Worm (Caenorhabditis elegans) whole organism, L1 larva: ENCODE results near the gene T25E12.16.

ENCODE experiments used
- C16A3.4 ChIP-seq: fragments of 150-350 bp; optimal IDR thresholded peaks from 2 replicates; lab custom pipeline; 2014; ENCODE audit warnings: missing biosample characterization, missing genetic modification characterization
- F16B12.6 ChIP-seq: fragments of 150-350 bp; optimal IDR thresholded peaks from 2 replicates; lab custom pipeline; 2014; ENCODE audit warnings: missing biosample characterization, missing genetic modification characterization
- Y116A8C.19 ChIP-seq: sonication (generic microtip); optimal IDR thresholded peaks from 2 replicates; lab custom pipeline; 2016; ENCODE audit warnings: missing compliant biosample characterization, missing genetic modification characterization, borderline replicate concordance
- aly-2 ChIP-seq: fragments of 150-350 bp; optimal IDR thresholded peaks from 2 replicates; lab custom pipeline; 2014; ENCODE audit warnings: missing biosample characterization, missing genetic modification characterization
- blmp-1 ChIP-seq: fragments of 150-350 bp; optimal IDR thresholded peaks from 2 replicates; lab custom pipeline; 2014; ENCODE audit warnings: missing biosample characterization, missing genetic modification characterization
- ceh-82 ChIP-seq, 3 experiments: fragments of 150-350 bp in 1 of 3; sonication (generic microtip) in 2 of 3; optimal IDR thresholded peaks; 2 replicates each; lab custom pipeline; 2014 to 2017; ENCODE audit warnings: missing biosample characterization in 3 of 3, missing genetic modification characterization in 3 of 3
- ceh-90 ChIP-seq: sonication (generic microtip); optimal IDR thresholded peaks from 2 replicates; lab custom pipeline; 2016; ENCODE audit warnings: missing genetic modification characterization, missing compliant biosample characterization
- ces-1 ChIP-seq: fragments of 150-350 bp; optimal IDR thresholded peaks from 2 replicates; lab custom pipeline; 2014; ENCODE audit warnings: missing biosample characterization, missing genetic modification reagents, missing genetic modification characterization
- efl-3 ChIP-seq: fragments of 200-800 bp; sonication (Bioruptor generic); optimal IDR thresholded peaks from 2 replicates; lab custom pipeline; 2018; ENCODE audit warnings: mild to moderate bottlenecking, missing genetic modification characterization, missing compliant biosample characterization
- egl-13 ChIP-seq: sonication (generic microtip); optimal IDR thresholded peaks from 2 replicates; lab custom pipeline; 2016; ENCODE audit warnings: missing genotype, missing genetic modification reagents, missing genetic modification characterization, missing compliant biosample characterization
- egl-27 ChIP-seq, 2 experiments: fragments of 150-350 bp in 1 of 2; sonication (generic microtip); optimal IDR thresholded peaks; 3 replicates each; lab custom pipeline; 2017 to 2018; ENCODE audit warnings: missing biosample characterization in 2 of 2, missing genetic modification characterization in 2 of 2, missing genetic modification reagents in 2 of 2
- elt-2 ChIP-seq: sonication (generic microtip); optimal IDR thresholded peaks from 2 replicates; lab custom pipeline; 2016; ENCODE audit warnings: missing genetic modification characterization, mild to moderate bottlenecking, inconsistent platforms, missing compliant biosample characterization, missing genetic modification reagents
- fkh-10 ChIP-seq: sonication (generic microtip); optimal IDR thresholded peaks from 2 replicates; lab custom pipeline; 2017; ENCODE audit warnings: missing biosample characterization, missing genetic modification reagents, missing genetic modification characterization
- fkh-4 ChIP-seq: sonication (generic microtip); optimal IDR thresholded peaks from 2 replicates; lab custom pipeline; 2016; ENCODE audit warnings: missing compliant biosample characterization, missing genetic modification characterization, borderline replicate concordance
- fkh-8 ChIP-seq: sonication (generic microtip); optimal IDR thresholded peaks from 2 replicates; lab custom pipeline; 2016; ENCODE audit warnings: mild to moderate bottlenecking, missing genetic modification characterization, missing compliant biosample characterization
- fos-1 ChIP-seq: fragments of 150-350 bp; optimal IDR thresholded peaks from 2 replicates; lab custom pipeline; 2014; ENCODE audit warnings: missing biosample characterization, missing genetic modification characterization
- grh-1 ChIP-seq: fragments of 200-800 bp; sonication (Bioruptor generic); IDR thresholded peaks from 2 replicates; pipeline ENCODE4 v1.3.6; 2022; ENCODE audit warnings: missing genetic modification reagents, missing genetic modification characterization, missing compliant biosample characterization
- jun-1 ChIP-seq: fragments of 150-350 bp; optimal IDR thresholded peaks from 2 replicates; lab custom pipeline; 2014; ENCODE audit warnings: missing biosample characterization, missing genetic modification reagents, missing genetic modification characterization
- lin-14 ChIP-seq: fragments of 200-800 bp; sonication (Bioruptor generic); optimal IDR thresholded peaks from 2 replicates; lab custom pipeline; 2018; ENCODE audit warnings: mild to moderate bottlenecking, missing genetic modification characterization, moderate library complexity, missing compliant biosample characterization
- lin-15B ChIP-seq: fragments of 150-350 bp; sonication (generic microtip); optimal IDR thresholded peaks from 3 replicates; lab custom pipeline; 2014; ENCODE audit warnings: missing biosample characterization, missing genetic modification characterization
- lin-35 ChIP-seq, 2 experiments: fragments of 150-350 bp; optimal IDR thresholded peaks; 2 replicates each; lab custom pipeline; 2014; ENCODE audit warnings: missing biosample characterization in 2 of 2, missing genetic modification characterization in 2 of 2, missing genetic modification reagents in 2 of 2
- nhr-11 ChIP-seq: fragments of 150-350 bp; optimal IDR thresholded peaks from 2 replicates; lab custom pipeline; 2014; ENCODE audit warnings: missing biosample characterization, missing genetic modification characterization
- nhr-19 ChIP-seq: fragments of 200-800 bp; sonication (Bioruptor generic); conservative IDR thresholded peaks from 2 replicates; pipeline ENCODE4 v1.3.6; 2022; ENCODE audit warnings: missing genetic modification characterization, missing compliant biosample characterization
- nhr-20 ChIP-seq: sonication (generic microtip); optimal IDR thresholded peaks from 2 replicates; lab custom pipeline; 2016; ENCODE audit warnings: mild to moderate bottlenecking, missing genetic modification characterization, missing compliant biosample characterization
- nhr-237 ChIP-seq: fragments of 150-350 bp; optimal IDR thresholded peaks from 2 replicates; lab custom pipeline; 2014; ENCODE audit warnings: missing biosample characterization, missing genetic modification characterization
- nhr-47 ChIP-seq: sonication (generic microtip); optimal IDR thresholded peaks from 2 replicates; lab custom pipeline; 2016; ENCODE audit warnings: mild to moderate bottlenecking, missing genetic modification characterization, moderate library complexity, missing compliant biosample characterization
- nhr-71 ChIP-seq: sonication (generic microtip); optimal IDR thresholded peaks from 2 replicates; lab custom pipeline; 2016; ENCODE audit warnings: mild to moderate bottlenecking, missing genetic modification characterization, moderate library complexity, missing compliant biosample characterization
- nhr-85 ChIP-seq: sonication (generic microtip); peaks from one replicate; lab custom pipeline; 2016; ENCODE audit warnings: missing genetic modification characterization, inconsistent platforms, missing compliant biosample characterization
- pax-3 ChIP-seq: fragments of 200-800 bp; sonication (Bioruptor generic); optimal IDR thresholded peaks from 2 replicates; lab custom pipeline; 2018; ENCODE audit warnings: mild to moderate bottlenecking, missing genetic modification characterization, moderate library complexity, missing compliant biosample characterization
- skn-1 ChIP-seq: fragments of 150-350 bp; optimal IDR thresholded peaks from 2 replicates; lab custom pipeline; 2014; ENCODE audit warnings: missing biosample characterization, missing genetic modification characterization
- sptf-1 ChIP-seq: fragments of 150-350 bp; optimal IDR thresholded peaks from 2 replicates; lab custom pipeline; 2014; ENCODE audit warnings: missing biosample characterization, missing genetic modification characterization
- tlp-1 ChIP-seq: fragments of 150-350 bp; optimal IDR thresholded peaks from 2 replicates; lab custom pipeline; 2014; ENCODE audit warnings: missing biosample characterization, missing genetic modification characterization
- vab-15 ChIP-seq: sonication (generic microtip); optimal IDR thresholded peaks from 2 replicates; lab custom pipeline; 2017; ENCODE audit warnings: missing genotype, mild to moderate bottlenecking, missing genetic modification characterization, missing compliant biosample characterization
- xbp-1 ChIP-seq: sonication (generic microtip); optimal IDR thresholded peaks from 2 replicates; lab custom pipeline; 2016; ENCODE audit warnings: missing genetic modification characterization, missing compliant biosample characterization
- zag-1 ChIP-seq: fragments of 150-350 bp; optimal IDR thresholded peaks from 2 replicates; lab custom pipeline; 2014; ENCODE audit warnings: missing biosample characterization, missing genetic modification characterization
- zip-4 ChIP-seq: fragments of 200-800 bp; sonication (Bioruptor generic); optimal IDR thresholded peaks from 2 replicates; lab custom pipeline; 2018; ENCODE audit warnings: mild to moderate bottlenecking, missing genetic modification characterization, moderate library complexity, missing compliant biosample characterization

Gene T25E12.16

DNA sequence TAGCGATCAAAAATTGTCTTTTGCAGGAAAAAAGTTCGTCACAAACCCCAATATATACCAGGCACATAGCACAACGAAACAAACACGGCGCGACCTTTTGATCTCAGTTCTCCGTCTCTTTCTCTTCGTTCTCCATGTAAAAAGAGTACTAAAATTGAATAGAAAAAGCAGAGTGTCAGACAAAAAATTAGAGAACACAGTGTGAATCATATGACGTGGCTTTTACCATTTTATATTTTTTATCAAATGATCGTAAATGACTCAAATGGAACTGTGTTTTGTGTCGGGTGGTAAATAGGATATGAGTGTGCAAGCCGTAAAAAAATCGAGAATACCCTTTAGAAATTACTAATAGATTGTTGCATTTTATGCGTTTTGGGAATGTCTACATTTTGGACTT, 7.6 kb downstream of the T25E12.16 start:
- TF ChIP-seq efl-3 (GFP tag; lab: Kevin White, UChicago) = no peak
- TF ChIP-seq C16A3.4 = no peak
- TF ChIP-seq jun-1 = peak; percentile 23
- no peak for TF ChIP-seq nhr-19 (GFP tag; lab: Robert Waterston, UW)
- TF ChIP-seq nhr-11 = no peak
- TF ChIP-seq skn-1 (tag; lab: Kevin White, UChicago) = no peak
- TF ChIP-seq egl-13 (tag; lab: Kevin White, UChicago) = no peak
- TF ChIP-seq nhr-20 = peak; percentile 58
- peak; percentile 65 for TF ChIP-seq elt-2 (tag; lab: Kevin White, UChicago)
- TF ChIP-seq pax-3 (tag; lab: Kevin White, UChicago) = no peak
- TF ChIP-seq xbp-1 (tag; lab: Kevin White, UChicago) = no peak
- TF ChIP-seq ceh-82 (tag; optimal IDR thresholded peaks at IDR 0.05; lab: Kevin White, UChicago) = peak in 1 of 3 experiments; percentile 31
- peak; percentile 45 for TF ChIP-seq nhr-71 (tag; lab: Kevin White, UChicago)
- no peak for TF ChIP-seq Y116A8C.19 (tag; lab: Kevin White, UChicago)
- TF ChIP-seq nhr-85 (tag; lab: Kevin White, UChicago) = peak; percentile 22
- TF ChIP-seq lin-35 (GFP tag; optimal IDR thresholded peaks at IDR 0.05; lab: Kevin White, UChicago) = peak in 1 of 2 experiments; percentile 39

DNA sequence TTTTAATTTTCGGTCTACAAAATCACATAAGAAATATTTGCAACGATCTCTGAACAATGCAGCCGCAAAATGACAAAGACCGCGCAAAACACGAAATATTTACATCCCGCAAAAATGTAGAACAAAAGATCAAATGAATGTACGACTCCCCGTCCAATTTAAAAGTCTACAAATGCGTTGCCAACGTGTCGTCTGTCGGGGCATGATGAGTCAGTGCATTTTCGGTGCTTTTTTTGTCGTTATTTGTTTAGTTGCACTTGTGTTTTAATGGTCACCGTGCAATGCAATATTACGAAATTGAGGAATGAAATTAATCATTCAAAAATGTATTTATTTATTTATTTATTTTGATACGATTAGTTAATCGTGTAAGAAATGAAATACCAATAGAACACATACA, 9.0 kb downstream of the T25E12.16 start:
- TF ChIP-seq lin-14 (GFP tag; lab: Kevin White, UChicago) (no peak), lin-15B (tag; lab: Kevin White, UChicago) (no peak), egl-27 (tag; optimal IDR thresholded peaks at IDR 0.05; lab: Kevin White, UChicago) (peak in 1 of 2 experiments; percentile 17), nhr-20 (peak; percentile 25), grh-1 (GFP tag; lab: Robert Waterston, UW) (no peak), F16B12.6 (no peak), nhr-237 (tag; lab: Kevin White, UChicago) (no peak), skn-1 (tag; lab: Kevin White, UChicago) (peak; percentile 8), Y116A8C.19 (tag; lab: Kevin White, UChicago) (no peak), tlp-1 (no peak)

DNA sequence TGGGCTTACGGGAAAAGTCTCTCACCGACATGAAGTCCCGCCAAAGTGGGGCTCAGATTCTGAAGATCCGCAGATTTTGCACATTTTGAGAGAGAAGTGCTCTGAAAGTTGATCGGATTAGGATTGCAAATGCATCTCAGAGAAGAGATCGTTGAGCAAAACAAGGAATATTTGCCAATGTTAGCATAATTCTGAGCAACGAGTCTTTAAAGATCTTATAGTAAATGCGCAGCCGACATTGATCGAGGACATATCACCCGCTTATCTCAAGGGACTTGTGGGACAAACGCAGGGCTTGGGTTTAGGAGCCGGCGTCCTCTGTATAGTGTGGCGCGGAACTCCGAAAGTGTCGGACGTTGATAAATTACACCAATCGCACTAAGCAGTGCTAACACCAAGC, 9.8 kb downstream of the T25E12.16 start, which contains the start of gene nhr-112:
TSS of gene nhr-112 (minus strand) at position 101 of the 400 bp plus-strand sequence.
- TF ChIP-seq zag-1 (tag; lab: Kevin White, UChicago) (no peak), ceh-90 (tag; lab: Kevin White, UChicago) (no peak), fkh-4 (no peak), F16B12.6 (no peak), zip-4 (no peak)

DNA sequence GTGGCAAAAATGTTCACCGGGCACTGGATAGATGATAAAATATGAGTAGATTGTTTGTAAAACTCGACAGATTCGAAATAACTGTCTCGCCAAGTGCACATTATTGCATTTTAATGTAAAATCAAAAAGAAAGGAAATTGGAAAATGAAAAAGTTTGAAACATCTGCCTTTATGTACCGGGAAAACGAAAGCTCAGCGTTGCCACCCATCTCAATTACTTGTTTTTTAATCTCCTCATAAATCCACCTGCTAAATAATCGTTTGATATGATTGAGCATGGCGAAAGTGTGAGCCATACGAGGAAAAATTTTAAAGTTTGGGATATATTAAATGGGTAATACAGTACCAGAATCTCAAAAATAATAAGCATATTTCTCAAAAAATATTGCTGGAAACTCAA, 17.0 kb downstream of the T25E12.16 start, which contains the start of gene srh-137:
TSS of gene srh-137 (minus strand) at position 101 of the 400 bp plus-strand sequence.
- no peak for TF ChIP-seq vab-15 (tag; lab: Kevin White, UChicago)
- TF ChIP-seq nhr-85 (tag; lab: Kevin White, UChicago) = no peak

DNA sequence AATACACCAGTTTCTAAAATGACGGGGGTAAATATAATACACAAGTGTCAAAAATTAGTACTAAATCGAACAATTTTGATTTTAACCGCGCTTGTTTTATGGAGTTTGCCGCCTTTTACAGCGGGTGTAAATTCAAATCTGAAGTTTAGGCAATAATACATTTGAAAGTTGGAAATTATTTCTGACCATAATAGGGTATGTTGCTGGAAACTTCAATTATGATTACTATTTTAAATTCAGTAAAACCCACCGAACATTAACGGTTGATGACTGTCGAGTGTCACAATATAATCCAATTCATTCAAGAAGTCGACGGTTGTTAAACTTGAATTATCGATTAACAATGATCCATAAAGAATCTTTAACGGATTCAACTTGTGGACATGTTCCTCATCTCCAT, 19.8 kb downstream of the T25E12.16 start:
- TF ChIP-seq lin-15B (tag; lab: Kevin White, UChicago) (no peak), fos-1 (tag; lab: Kevin White, UChicago) (no peak), ces-1 (GFP tag; lab: Kevin White, UChicago) (no peak), fkh-10 (GFP tag; lab: Kevin White, UChicago) (no peak), sptf-1 (tag; lab: Kevin White, UChicago) (no peak), blmp-1 (no peak), fkh-8 (tag; lab: Kevin White, UChicago) (no peak), nhr-47 (tag; lab: Kevin White, UChicago) (no peak), aly-2 (tag; lab: Kevin White, UChicago) (no peak)
- TF ChIP-seq, all 84 proteins: peak for 0
